Fruit fly (Drosophila melanogaster) whole organism, prepupa: ENCODE data around the gene Kaz-m1.
A peak's percentile ranks its signal among the peaks of the same experiment; 100 is the strongest.

Experiments used
- Blimp-1 ChIP-seq: fragments of 200-800 bp; sonication (Bioruptor generic); optimal IDR thresholded peaks from 3 replicates; lab custom pipeline; 2017; ENCODE audit warnings: missing biosample characterization, missing genetic modification characterization, mild to moderate bottlenecking, moderate library complexity, missing genetic modification reagents
- CG10631 ChIP-seq: fragments of 200-800 bp; sonication (Bioruptor generic); optimal IDR thresholded peaks from 2 replicates; lab custom pipeline; 2016; ENCODE audit warnings: missing biosample characterization, missing genetic modification characterization
- CG10669 ChIP-seq: fragments of 200-800 bp; sonication (Bioruptor generic); optimal IDR thresholded peaks from 3 replicates; lab custom pipeline; 2018; ENCODE audit warnings: missing biosample characterization, mild to moderate bottlenecking, missing genetic modification characterization, moderate library complexity
- CG11294 ChIP-seq: fragments of 200-800 bp; sonication (Bioruptor generic); IDR thresholded peaks from 2 replicates; pipeline ENCODE4 v1.3.6; 2022; ENCODE audit warnings: missing biosample characterization, missing genetic modification characterization
- CG11762 ChIP-seq: fragments of 200-800 bp; sonication (Bioruptor generic); optimal IDR thresholded peaks from 3 replicates; lab custom pipeline; 2016; ENCODE audit warnings: missing biosample characterization, missing genetic modification characterization; ENCODE audit not compliant: insufficient read depth
- CG11902 ChIP-seq: fragments of 200-800 bp; sonication (Bioruptor generic); optimal IDR thresholded peaks from 3 replicates; lab custom pipeline; 2016; ENCODE audit warnings: missing biosample characterization, missing genetic modification characterization
- CG1621 ChIP-seq: fragments of 200-800 bp; sonication (Bioruptor generic); optimal IDR thresholded peaks from 3 replicates; lab custom pipeline; 2018; ENCODE audit warnings: missing biosample characterization, mild to moderate bottlenecking, missing genetic modification characterization
- CG3032 ChIP-seq: fragments of 200-800 bp; optimal IDR thresholded peaks from 2 replicates; lab custom pipeline; 2019; ENCODE audit warnings: missing biosample characterization, mild to moderate bottlenecking, missing genetic modification characterization, moderate library complexity
- CG31627 ChIP-seq: fragments of 200-800 bp; sonication (Bioruptor generic); optimal IDR thresholded peaks from 3 replicates; lab custom pipeline; 2016; ENCODE audit warnings: missing biosample characterization, missing genetic modification characterization
- CG32006 ChIP-seq: fragments of 200-800 bp; sonication (Bioruptor generic); optimal IDR thresholded peaks from 3 replicates; lab custom pipeline; 2017; ENCODE audit warnings: missing biosample characterization, mild to moderate bottlenecking, missing genetic modification characterization
- CG34406 ChIP-seq: fragments of 200-800 bp; sonication (Bioruptor generic); optimal IDR thresholded peaks from 3 replicates; lab custom pipeline; 2016; ENCODE audit warnings: missing biosample characterization, missing genetic modification characterization
- CG3919 ChIP-seq: fragments of 200-800 bp; sonication (Bioruptor generic); optimal IDR thresholded peaks from 3 replicates; lab custom pipeline; 2016; ENCODE audit warnings: missing biosample characterization, missing genetic modification characterization
- CG4318 ChIP-seq: fragments of 200-800 bp; sonication (Bioruptor generic); optimal IDR thresholded peaks from 3 replicates; lab custom pipeline; 2017; ENCODE audit warnings: missing biosample characterization, mild to moderate bottlenecking, missing genetic modification characterization
- CG6163 ChIP-seq: fragments of 200-800 bp; sonication (Bioruptor generic); IDR thresholded peaks from 3 replicates; pipeline ENCODE4 v1.3.6; 2022; ENCODE audit warnings: missing biosample characterization, missing genetic modification characterization
- CG6276 ChIP-seq: fragments of 200-800 bp; sonication (Bioruptor generic); optimal IDR thresholded peaks from 2 replicates; lab custom pipeline; 2017; ENCODE audit warnings: missing biosample characterization, mild to moderate bottlenecking, missing genetic modification characterization
- CG6792 ChIP-seq: fragments of 200-800 bp; sonication (Bioruptor generic); optimal IDR thresholded peaks from 3 replicates; lab custom pipeline; 2016; ENCODE audit warnings: missing biosample characterization, missing genetic modification characterization
- CG6808 ChIP-seq: fragments of 200-800 bp; sonication (Bioruptor generic); optimal IDR thresholded peaks from 3 replicates; lab custom pipeline; 2017; ENCODE audit warnings: missing biosample characterization, missing genetic modification characterization, mild to moderate bottlenecking, moderate library complexity, missing genetic modification reagents
- CG6854 ChIP-seq: fragments of 200-800 bp; sonication (Bioruptor generic); optimal IDR thresholded peaks from 2 replicates; lab custom pipeline; 2017; ENCODE audit warnings: missing biosample characterization, mild to moderate bottlenecking, missing genetic modification characterization
- CG7368 ChIP-seq: fragments of 200-800 bp; sonication (Bioruptor generic); optimal IDR thresholded peaks from 3 replicates; lab custom pipeline; 2016; ENCODE audit warnings: missing biosample characterization, missing genetic modification characterization
- CG8119 ChIP-seq: fragments of 200-800 bp; sonication (Bioruptor generic); IDR thresholded peaks from 3 replicates; pipeline ENCODE4 v1.3.6; 2022; ENCODE audit warnings: missing biosample characterization, missing genetic modification characterization
- CG9139 ChIP-seq: fragments of 200-800 bp; sonication (Bioruptor generic); optimal IDR thresholded peaks from 3 replicates; lab custom pipeline; 2017; ENCODE audit warnings: missing biosample characterization, mild to moderate bottlenecking, missing genetic modification characterization
- Eip78C ChIP-seq: fragments of 200-800 bp; sonication (Bioruptor generic); peaks from one replicate; lab custom pipeline; 2016; ENCODE audit warnings: missing biosample characterization, missing genetic modification characterization
- Gug ChIP-seq: fragments of 200-800 bp; sonication (Bioruptor generic); IDR thresholded peaks from 2 replicates; pipeline ENCODE4 v1.3.6; 2022; ENCODE audit warnings: missing biosample characterization, missing genetic modification characterization
- Hr38 ChIP-seq: sonication (Bioruptor generic); optimal IDR thresholded peaks from 2 replicates; lab custom pipeline; 2016; ENCODE audit warnings: missing biosample characterization, missing genetic modification characterization
- Hr39 ChIP-seq: fragments of 200-800 bp; sonication (Bioruptor generic); optimal IDR thresholded peaks from 2 replicates; lab custom pipeline; 2016; ENCODE audit warnings: missing biosample characterization, missing genetic modification characterization
- Lpt ChIP-seq: fragments of 200-800 bp; sonication (Bioruptor generic); optimal IDR thresholded peaks from 3 replicates; lab custom pipeline; 2016; ENCODE audit warnings: missing biosample characterization, missing genetic modification characterization
- Met ChIP-seq: fragments of 200-800 bp; sonication (Bioruptor generic); optimal IDR thresholded peaks from 3 replicates; lab custom pipeline; 2016; ENCODE audit warnings: missing biosample characterization, missing genetic modification characterization
- OdsH ChIP-seq: fragments of 200-800 bp; sonication (Bioruptor generic); optimal IDR thresholded peaks from 3 replicates; lab custom pipeline; 2016; ENCODE audit warnings: missing biosample characterization, missing genetic modification characterization
- Smox ChIP-seq: fragments of 200-800 bp; sonication (Bioruptor generic); optimal IDR thresholded peaks from 3 replicates; lab custom pipeline; 2016; ENCODE audit warnings: missing biosample characterization, missing genetic modification characterization
- Sox102F ChIP-seq: fragments of 200-800 bp; sonication (Bioruptor generic); optimal IDR thresholded peaks from 2 replicates; lab custom pipeline; 2016; ENCODE audit warnings: missing biosample characterization, mild to moderate bottlenecking, missing genetic modification characterization
- Sox14 ChIP-seq: fragments of 200-800 bp; sonication (Bioruptor generic); optimal IDR thresholded peaks from 3 replicates; lab custom pipeline; 2016; ENCODE audit warnings: missing biosample characterization, missing genetic modification characterization
- Sox15 ChIP-seq: fragments of 200-800 bp; sonication (Bioruptor generic); optimal IDR thresholded peaks from 3 replicates; lab custom pipeline; 2016; ENCODE audit warnings: missing biosample characterization, missing genetic modification characterization
- achi ChIP-seq: fragments of 200-800 bp; sonication (Bioruptor generic); optimal IDR thresholded peaks from 3 replicates; lab custom pipeline; 2016; ENCODE audit warnings: missing biosample characterization, missing genetic modification characterization
- acj6 ChIP-seq: fragments of 200-800 bp; sonication (Bioruptor generic); optimal IDR thresholded peaks from 3 replicates; lab custom pipeline; 2016; ENCODE audit warnings: missing biosample characterization, missing genetic modification characterization
- dsx ChIP-seq: fragments of 200-800 bp; optimal IDR thresholded peaks from 3 replicates; lab custom pipeline; 2019; ENCODE audit warnings: missing biosample characterization, mild to moderate bottlenecking, missing genetic modification characterization, moderate library complexity; ENCODE audit not compliant: poor library complexity, severe bottlenecking
- eg ChIP-seq: fragments of 200-800 bp; sonication (Bioruptor generic); IDR thresholded peaks from 3 replicates; pipeline ENCODE4 v1.3.6; 2022; ENCODE audit warnings: missing biosample characterization, missing genetic modification characterization
- fd59A ChIP-seq: fragments of 200-800 bp; sonication (Bioruptor generic); optimal IDR thresholded peaks from 2 replicates; lab custom pipeline; 2017; ENCODE audit warnings: missing biosample characterization, mild to moderate bottlenecking, missing genetic modification characterization, missing genetic modification reagents
- fd85E ChIP-seq: fragments of 200-800 bp; sonication (Bioruptor generic); optimal IDR thresholded peaks from 3 replicates; lab custom pipeline; 2016; ENCODE audit warnings: missing biosample characterization, missing genetic modification characterization
- fkh ChIP-seq: fragments of 200-800 bp; sonication (Bioruptor generic); optimal IDR thresholded peaks from 3 replicates; lab custom pipeline; 2017; ENCODE audit warnings: missing biosample characterization, mild to moderate bottlenecking, missing genetic modification characterization, moderate library complexity
- net ChIP-seq: fragments of 200-800 bp; sonication (Bioruptor generic); optimal IDR thresholded peaks from 3 replicates; lab custom pipeline; 2016; ENCODE audit warnings: missing biosample characterization, missing genetic modification characterization
- pdm3 ChIP-seq: fragments of 200-800 bp; sonication (Bioruptor generic); optimal IDR thresholded peaks from 3 replicates; lab custom pipeline; 2016; ENCODE audit warnings: missing biosample characterization, missing genetic modification characterization
- salr ChIP-seq, 2 experiments: fragments of 200-800 bp; sonication (Bioruptor generic); optimal IDR thresholded peaks; 3 replicates each; lab custom pipeline; 2016 to 2018; ENCODE audit warnings: missing biosample characterization in 2 of 2, missing genetic modification characterization in 2 of 2, mild to moderate bottlenecking in 1 of 2
- ss ChIP-seq, 2 experiments: fragments of 200-800 bp; sonication (Bioruptor generic); optimal IDR thresholded peaks; 2 replicates in 1 of 2; 3 replicates in 1 of 2; lab custom pipeline; 2017 to 2018; ENCODE audit warnings: mild to moderate bottlenecking in 2 of 2, missing biosample characterization in 2 of 2, missing genetic modification characterization in 2 of 2, moderate library complexity in 1 of 2
- svp ChIP-seq: fragments of 200-800 bp; sonication (Bioruptor generic); peaks from one replicate; lab custom pipeline; 2016; ENCODE audit warnings: missing biosample characterization, missing genetic modification characterization
- vri ChIP-seq: fragments of 200-800 bp; sonication (Bioruptor generic); optimal IDR thresholded peaks from 3 replicates; lab custom pipeline; 2016; ENCODE audit warnings: missing biosample characterization, mild to moderate bottlenecking, missing genetic modification characterization

The Kaz-m1 gene

dm6 chr3R:26020244-26021171 lies 6.0 kb downstream of the Kaz-m1 start (continued):
- TF ChIP-seq CG6808 (peak; percentile 72), net (GFP tag; lab: Kevin White, UChicago) (peak; percentile 62), fkh (no peak), CG32006 (GFP tag; lab: Kevin White, UChicago) (peak; percentile 88), CG11902 (peak; percentile 47), dsx (GFP tag; lab: Kevin White, UChicago) (no peak), CG34406 (peak; percentile 73), fd85E (no peak), Sox15 (GFP tag; lab: Kevin White, UChicago) (peak; percentile 53), CG3919 (GFP tag; lab: Kevin White, UChicago) (peak; percentile 62)

DNA sequence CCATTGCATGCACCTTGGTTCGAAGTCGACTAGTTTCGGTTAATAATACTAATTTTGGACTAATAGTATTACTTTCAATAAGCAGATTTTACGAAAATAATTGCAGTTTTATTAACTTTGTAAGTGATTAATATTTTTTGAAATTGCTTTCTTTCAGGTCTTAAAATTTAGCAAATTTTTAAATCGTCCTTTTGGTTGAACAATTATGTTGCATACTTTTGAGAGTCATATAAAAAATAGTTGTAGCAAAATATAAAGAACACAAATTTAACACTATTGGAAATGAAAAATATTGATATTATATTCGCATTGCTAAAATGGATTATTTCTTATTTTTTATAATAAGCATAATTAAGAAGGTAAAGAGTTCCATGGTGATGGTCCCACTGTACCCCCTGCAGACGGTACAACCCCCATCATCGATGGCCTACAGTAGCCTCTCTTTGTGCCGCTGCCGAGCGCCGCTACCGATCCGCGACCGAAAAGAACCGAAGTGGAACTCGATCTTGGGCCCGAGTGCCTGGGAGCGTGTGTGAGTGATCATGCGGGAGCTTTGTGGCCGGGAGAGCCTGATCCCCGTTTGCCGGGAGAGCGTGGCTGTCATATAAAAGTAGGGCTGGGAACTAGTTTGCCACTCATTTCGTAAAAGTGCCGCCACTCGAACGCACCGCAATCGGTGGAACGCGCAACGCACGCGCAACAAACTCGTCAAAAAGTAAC lies 6.8 kb downstream of the Kaz-m1 start:
- TF ChIP-seq CG10669 (GFP tag; lab: Kevin White, UChicago) = peak; percentile 93
- TF ChIP-seq acj6 (GFP tag; lab: Kevin White, UChicago) = peak; percentile 92
- TF ChIP-seq Hr38 (GFP tag; lab: Kevin White, UChicago) = no peak
- peak; percentile 93 for TF ChIP-seq Sox15 (GFP tag; lab: Kevin White, UChicago)
- peak; percentile 93 for TF ChIP-seq CG31627 (GFP tag; lab: Kevin White, UChicago)
- TF ChIP-seq CG11762 (GFP tag; lab: Kevin White, UChicago) = peak; percentile 91
- peak; percentile 87 for TF ChIP-seq Blimp-1 (GFP tag; lab: Kevin White, UChicago)
- TF ChIP-seq Sox14 (GFP tag; lab: Kevin White, UChicago) = peak; percentile 92
- TF ChIP-seq Gug (GFP tag; lab: Robert Waterston, UW) = peak; percentile 66
- TF ChIP-seq salr (GFP tag; optimal IDR thresholded peaks at IDR 0.05; lab: Kevin White, UChicago) = peak; percentile 61 to 98
- peak; percentile 62; the same call in 2 of the 3 replicates for TF ChIP-seq CG6163 (GFP tag; lab: Robert Waterston, UW)
- peak; percentile 98 for TF ChIP-seq CG32006 (GFP tag; lab: Kevin White, UChicago)
- peak; percentile 78 for TF ChIP-seq CG7368 (GFP tag; lab: Kevin White, UChicago)
- peak; percentile 94 for TF ChIP-seq CG6792 (GFP tag; lab: Kevin White, UChicago)
- peak; percentile 88 for TF ChIP-seq Lpt (GFP tag; lab: Kevin White, UChicago)
- TF ChIP-seq CG4318 (GFP tag; lab: Kevin White, UChicago) = peak; percentile 96
- TF ChIP-seq Smox (GFP tag; lab: Kevin White, UChicago) = peak; percentile 93
- peak; percentile 95 for TF ChIP-seq CG6276 (GFP tag; lab: Kevin White, UChicago)
- peak; percentile 93 for TF ChIP-seq fd59A (GFP tag; lab: Kevin White, UChicago)
- TF ChIP-seq fkh = peak; percentile 54
- TF ChIP-seq pdm3 (GFP tag; lab: Kevin White, UChicago) = peak; percentile 93
- TF ChIP-seq achi = peak; percentile 92
- TF ChIP-seq CG8119 = peak; percentile 87
- TF ChIP-seq Sox102F (GFP tag; lab: Kevin White, UChicago) = peak; percentile 75
- peak; percentile 89 for TF ChIP-seq Hr39 (GFP tag; lab: Kevin White, UChicago)
- peak; percentile 41 for TF ChIP-seq fd85E
- TF ChIP-seq eg (GFP tag; lab: Robert Waterston, UW) = peak; percentile 78
- peak; percentile 92 for TF ChIP-seq OdsH (GFP tag; lab: Kevin White, UChicago)
- TF ChIP-seq CG11902 = peak; percentile 92
- TF ChIP-seq svp = peak; percentile 97
- TF ChIP-seq ss (GFP tag; optimal IDR thresholded peaks at IDR 0.05; lab: Kevin White, UChicago) = peak; percentile 82 to 93
- TF ChIP-seq Eip78C (GFP tag; lab: Kevin White, UChicago) = peak; percentile 98
- peak; percentile 71 for TF ChIP-seq CG6854 (GFP tag; lab: Kevin White, UChicago)
- TF ChIP-seq CG34406 = peak; percentile 94
- peak; percentile 63 for TF ChIP-seq dsx (GFP tag; lab: Kevin White, UChicago)
- TF ChIP-seq CG10631 (GFP tag; lab: Kevin White, UChicago) = peak; percentile 96
- peak; percentile 73 for TF ChIP-seq CG9139
- peak; percentile 96 for TF ChIP-seq CG6808
- TF ChIP-seq vri (GFP tag; lab: Kevin White, UChicago) = peak; percentile 53
- TF ChIP-seq Met (GFP tag; lab: Kevin White, UChicago) = peak; percentile 95
- TF ChIP-seq CG1621 (tag; lab: Kevin White, UChicago) = peak; percentile 60
- TF ChIP-seq CG11294 = peak; percentile 71; the same call in 1 of the 2 replicates
- TF ChIP-seq CG3032 (tag; lab: Kevin White, UChicago) = peak; percentile 95
